Worm (Caenorhabditis elegans): ENCODE results near the gene T28C12.15.

- TF ChIP-seq snu-23 (GFP tag; optimal IDR thresholded peaks at IDR 0.05) (no peak), lin-13 (GFP tag; optimal IDR thresholded peaks at IDR 0.05) (no peak), hpl-2 (GFP tag; optimal IDR thresholded peaks at IDR 0.05) (no peak), ztf-11 (tag; optimal IDR thresholded peaks at IDR 0.05) (no peak), nhr-84 (tag; optimal IDR thresholded peaks at IDR 0.05) (no peak), ztf-4 (tag; optimal IDR thresholded peaks at IDR 0.05) (no peak), nhr-71 (tag; optimal IDR thresholded peaks at IDR 0.05) (no peak), ama-1 (optimal IDR thresholded peaks at IDR 0.05) (no peak), aly-2 (tag; optimal IDR thresholded peaks at IDR 0.05) (no peak), egl-27 (tag; optimal IDR thresholded peaks at IDR 0.05) (no peak)
Measured at ce11 chrV:6292401-6292800, 29.2 kb downstream of the T28C12.15 start, which contains the start of gene K12B6.9.
